Worm (Caenorhabditis elegans): ENCODE data around the gene T09B9.3.

DNA sequence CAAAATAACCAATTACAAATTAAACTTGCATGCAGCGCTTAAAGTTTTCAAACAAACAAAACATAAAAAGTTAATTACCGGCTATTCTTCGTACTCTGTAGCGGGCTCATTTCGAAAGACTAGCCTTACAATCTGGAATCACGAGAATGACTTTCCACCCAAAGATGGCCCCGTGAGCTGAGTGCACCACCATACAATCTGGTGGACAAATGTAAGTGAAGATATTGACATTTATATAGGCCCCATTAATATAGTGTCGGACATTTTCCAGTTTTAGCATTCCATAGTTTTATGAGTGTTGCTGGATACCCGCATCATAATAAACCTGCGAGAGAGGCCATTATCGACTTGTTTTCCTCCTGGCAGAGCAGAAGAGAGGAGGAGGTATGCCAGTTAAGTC, 6.6 kb downstream of the T09B9.3 start:
- no peak for TF ChIP-seq ama-1 (optimal IDR thresholded peaks at IDR 0.05)
- no peak for TF ChIP-seq hmbx-1 (tag; optimal IDR thresholded peaks at IDR 0.05)
- no peak for TF ChIP-seq tbx-37 (GFP tag; conservative IDR thresholded peaks at IDR 0.05)
- TF ChIP-seq B0310.2 (tag; optimal IDR thresholded peaks at IDR 0.05): no peak
- TF ChIP-seq ets-7 (tag; optimal IDR thresholded peaks at IDR 0.05): no peak
- TF ChIP-seq pes-1 (GFP tag; IDR thresholded peaks at IDR 0.05): no peak
